Worm (Caenorhabditis elegans) whole organism, L2 larva: ENCODE measurements around the gene hmp-1.

Experiments
- C34F6.9 ChIP-seq: fragments of 150-350 bp; optimal IDR thresholded peaks from 2 replicates; lab custom pipeline; 2014; ENCODE audit warnings: missing biosample characterization, missing genetic modification characterization
- ceh-16 ChIP-seq: fragments of 150-350 bp; optimal IDR thresholded peaks from 2 replicates; lab custom pipeline; 2014; ENCODE audit warnings: missing biosample characterization, missing genetic modification characterization
- elt-1 ChIP-seq: fragments of 150-350 bp; optimal IDR thresholded peaks from 2 replicates; lab custom pipeline; 2014; ENCODE audit warnings: missing biosample characterization, missing genetic modification characterization
- fos-1 ChIP-seq: fragments of 150-350 bp; optimal IDR thresholded peaks from 2 replicates; lab custom pipeline; 2014; ENCODE audit warnings: missing biosample characterization, missing genetic modification characterization
- lsy-2 ChIP-seq, 2 experiments: fragments of 150-350 bp in 1 of 2; sonication (generic microtip) in 1 of 2; optimal IDR thresholded peaks; 2 replicates each; lab custom pipeline; 2014 to 2017; ENCODE audit warnings: missing biosample characterization in 2 of 2, missing genetic modification characterization in 2 of 2
- nhr-11 ChIP-seq: fragments of 150-350 bp; optimal IDR thresholded peaks from 2 replicates; lab custom pipeline; 2014; ENCODE audit warnings: missing biosample characterization, missing genetic modification characterization
- nhr-25 ChIP-seq: fragments of 150-350 bp; sonication (generic microtip); optimal IDR thresholded peaks from 3 replicates; lab custom pipeline; 2014; ENCODE audit warnings: missing biosample characterization, missing genetic modification characterization
- nhr-6 ChIP-seq: fragments of 150-350 bp; optimal IDR thresholded peaks from 2 replicates; lab custom pipeline; 2014; ENCODE audit warnings: missing biosample characterization, missing genetic modification characterization
- unc-39 ChIP-seq: fragments of 150-350 bp; optimal IDR thresholded peaks from 2 replicates; lab custom pipeline; 2014; ENCODE audit warnings: missing biosample characterization, missing genetic modification characterization
- zag-1 ChIP-seq: fragments of 150-350 bp; optimal IDR thresholded peaks from 2 replicates; lab custom pipeline; 2014; ENCODE audit warnings: missing biosample characterization, missing genetic modification characterization

DNA sequence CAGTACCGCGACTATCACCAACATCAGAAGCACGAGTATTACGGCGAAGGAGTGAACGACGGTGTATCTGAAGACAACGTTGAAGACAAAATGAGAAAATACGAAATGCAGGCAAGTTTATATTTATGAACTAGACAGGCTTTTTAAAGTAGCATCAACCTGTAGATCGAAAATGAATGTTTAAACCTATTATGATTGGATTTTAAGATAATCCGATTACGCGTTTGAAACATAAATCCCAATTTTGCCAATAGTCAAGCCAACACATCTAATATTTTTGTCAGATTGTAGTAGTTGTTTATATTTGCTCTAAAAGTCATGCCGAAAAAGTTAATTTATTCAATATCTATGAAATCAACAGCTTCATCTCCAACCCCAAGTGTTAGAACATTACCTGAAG lies 55.6 kb downstream of the hmp-1 start:
- TF ChIP-seq nhr-6 (tag; lab: Kevin White, UChicago) = no peak
- no peak for TF ChIP-seq ceh-16 (tag; lab: Kevin White, UChicago)
- TF ChIP-seq C34F6.9 (tag; lab: Kevin White, UChicago) = no peak
- TF ChIP-seq lsy-2 (tag; optimal IDR thresholded peaks at IDR 0.05; lab: Kevin White, UChicago) = no peak
- no peak for TF ChIP-seq nhr-11 (tag; lab: Kevin White, UChicago)
- no peak for TF ChIP-seq nhr-25 (tag; lab: Kevin White, UChicago)
- no peak for TF ChIP-seq fos-1 (tag; lab: Kevin White, UChicago)
- no peak for TF ChIP-seq unc-39
- TF ChIP-seq zag-1 (tag; lab: Kevin White, UChicago) = no peak
- no peak for TF ChIP-seq elt-1 (tag; lab: Kevin White, UChicago)
